Worm (Caenorhabditis elegans) whole organism, L4 larva: ENCODE data around the gene mltn-9.

Experiments
- F10B5.3 ChIP-seq: sonication (generic microtip); optimal IDR thresholded peaks from 2 replicates; lab custom pipeline; 2016; ENCODE audit warnings: mild to moderate bottlenecking, missing genetic modification characterization, missing compliant biosample characterization
- T26A8.4 ChIP-seq: fragments of 200-800 bp; sonication (Bioruptor generic); IDR thresholded peaks from 2 replicates; pipeline ENCODE4 v1.3.6; 2022; ENCODE audit warnings: missing genetic modification characterization, missing compliant biosample characterization
- Y105C5A.15 ChIP-seq: fragments of 200-800 bp; sonication (Bioruptor generic); IDR thresholded peaks from 2 replicates; pipeline ENCODE4 v1.3.6; 2022; ENCODE audit warnings: missing genetic modification characterization, missing compliant biosample characterization
- Y48G9A.11 ChIP-seq: fragments of 200-800 bp; sonication (Bioruptor generic); IDR thresholded peaks from 2 replicates; pipeline ENCODE4 v1.3.6; 2022; ENCODE audit warnings: missing genetic modification reagents, missing genetic modification characterization, missing compliant biosample characterization
- Y5F2A.4 ChIP-seq: fragments of 200-800 bp; sonication (Bioruptor generic); optimal IDR thresholded peaks from 2 replicates; lab custom pipeline; 2018; ENCODE audit warnings: mild to moderate bottlenecking, missing genetic modification characterization, missing compliant biosample characterization
- Y75B8A.6 ChIP-seq: fragments of 200-800 bp; sonication (Bioruptor generic); IDR thresholded peaks from 2 replicates; pipeline ENCODE4 v1.3.6; 2022; ENCODE audit warnings: missing genetic modification reagents, missing genetic modification characterization, missing compliant biosample characterization
- arid-1 ChIP-seq: fragments of 200-800 bp; sonication (Bioruptor generic); conservative IDR thresholded peaks from 2 replicates; pipeline ENCODE4 v1.3.6; 2022; ENCODE audit warnings: missing genetic modification reagents, missing genetic modification characterization, missing compliant biosample characterization
- attf-4 ChIP-seq: sonication (generic microtip); optimal IDR thresholded peaks from 3 replicates; lab custom pipeline; 2017; ENCODE audit warnings: missing biosample characterization, missing genetic modification characterization
- ceh-20 ChIP-seq: fragments of 200-800 bp; sonication (Bioruptor generic); IDR thresholded peaks from 2 replicates; pipeline ENCODE4 v1.3.6; 2022; ENCODE audit warnings: missing genetic modification reagents, missing genetic modification characterization, missing compliant biosample characterization
- ceh-28 ChIP-seq: fragments of 150-350 bp; optimal IDR thresholded peaks from 2 replicates; lab custom pipeline; 2014; ENCODE audit warnings: missing biosample characterization, missing genetic modification reagents, missing genetic modification characterization
- ceh-44 ChIP-seq: fragments of 200-800 bp; sonication (Bioruptor generic); IDR thresholded peaks from 2 replicates; pipeline ENCODE4 v1.3.6; 2022; ENCODE audit warnings: missing genetic modification reagents, missing genetic modification characterization, missing compliant biosample characterization
- ceh-62 ChIP-seq: sonication (generic microtip); optimal IDR thresholded peaks from 2 replicates; lab custom pipeline; 2017; ENCODE audit warnings: missing biosample characterization, missing genetic modification characterization
- ctbp-1 ChIP-seq: fragments of 200-800 bp; sonication (Bioruptor generic); IDR thresholded peaks from 2 replicates; pipeline ENCODE4 v1.3.6; 2022; ENCODE audit warnings: missing genetic modification reagents, missing genetic modification characterization, missing compliant biosample characterization
- daf-19 ChIP-seq: fragments of 200-800 bp; sonication (Bioruptor generic); conservative IDR thresholded peaks from 2 replicates; pipeline ENCODE4 v1.3.6; 2022; ENCODE audit warnings: missing genetic modification characterization, missing compliant biosample characterization
- daf-8 ChIP-seq: fragments of 200-800 bp; sonication (Bioruptor generic); IDR thresholded peaks from 2 replicates; pipeline ENCODE4 v1.3.6; 2022; ENCODE audit warnings: missing genetic modification characterization, missing compliant biosample characterization
- dmd-9 ChIP-seq: fragments of 200-800 bp; sonication (Bioruptor generic); IDR thresholded peaks from 2 replicates; pipeline ENCODE4 v1.3.6; 2022; ENCODE audit warnings: missing genetic modification reagents, missing genetic modification characterization, missing compliant biosample characterization
- duxl-1 ChIP-seq: sonication (generic microtip); optimal IDR thresholded peaks from 2 replicates; lab custom pipeline; 2016; ENCODE audit warnings: mild to moderate bottlenecking, missing genetic modification characterization, moderate library complexity, missing compliant biosample characterization; ENCODE audit not compliant: poor library complexity
- dve-1 ChIP-seq: sonication (generic microtip); optimal IDR thresholded peaks from 2 replicates; lab custom pipeline; 2017; ENCODE audit warnings: antibody characterized with exemption, mild to moderate bottlenecking, missing genetic modification characterization, missing compliant biosample characterization; ENCODE audit not compliant: insufficient read depth
- egl-27 ChIP-seq: sonication (generic microtip); optimal IDR thresholded peaks from 3 replicates; lab custom pipeline; 2017; ENCODE audit warnings: missing biosample characterization, missing genetic modification reagents, missing genetic modification characterization
- egl-43 ChIP-seq: fragments of 200-800 bp; sonication (Bioruptor generic); IDR thresholded peaks from 2 replicates; pipeline ENCODE4 v1.3.6; 2022; ENCODE audit warnings: missing genetic modification reagents, missing genetic modification characterization, missing compliant biosample characterization
- gei-8 ChIP-seq: fragments of 200-800 bp; sonication (Bioruptor generic); optimal IDR thresholded peaks from 2 replicates; lab custom pipeline; 2018; ENCODE audit warnings: mild to moderate bottlenecking, missing genetic modification characterization, missing compliant biosample characterization
- hif-1 ChIP-seq, 2 experiments: sonication (generic microtip); optimal IDR thresholded peaks; 2 replicates each; lab custom pipeline; 2016 to 2017; ENCODE audit warnings: missing compliant biosample characterization in 2 of 2, missing genetic modification characterization in 2 of 2, missing genetic modification reagents in 2 of 2, missing genotype in 2 of 2, mild to moderate bottlenecking in 1 of 2
- hlh-30 ChIP-seq: sonication (generic microtip); optimal IDR thresholded peaks from 2 replicates; lab custom pipeline; 2017; ENCODE audit warnings: antibody characterized with exemption, mild to moderate bottlenecking, missing genetic modification characterization, missing compliant biosample characterization; ENCODE audit not compliant: insufficient read depth
- hmg-1.1 ChIP-seq: fragments of 200-800 bp; sonication (Bioruptor generic); IDR thresholded peaks from 2 replicates; pipeline ENCODE4 v1.3.6; 2022; ENCODE audit warnings: missing genetic modification reagents, missing genetic modification characterization, missing compliant biosample characterization
- jun-1 ChIP-seq: fragments of 150-350 bp; optimal IDR thresholded peaks from 2 replicates; lab custom pipeline; 2014; ENCODE audit warnings: missing biosample characterization, missing genetic modification reagents, missing genetic modification characterization
- lim-7 ChIP-seq: fragments of 200-800 bp; sonication (Bioruptor generic); IDR thresholded peaks from 2 replicates; pipeline ENCODE4 v1.3.6; 2022; ENCODE audit warnings: missing genetic modification characterization, missing compliant biosample characterization
- lin-15B ChIP-seq: fragments of 150-350 bp; sonication (generic microtip); optimal IDR thresholded peaks from 3 replicates; lab custom pipeline; 2014; ENCODE audit warnings: missing biosample characterization, missing genetic modification characterization
- lin-38 ChIP-seq: fragments of 200-800 bp; sonication (Bioruptor generic); IDR thresholded peaks from 2 replicates; pipeline ENCODE4 v1.3.6; 2022; ENCODE audit warnings: missing genetic modification reagents, missing genetic modification characterization, missing compliant biosample characterization
- lin-39 ChIP-seq: fragments of 150-350 bp; optimal IDR thresholded peaks from 2 replicates; lab custom pipeline; 2014; ENCODE audit warnings: missing biosample characterization, missing genetic modification reagents, missing genetic modification characterization
- lir-3 ChIP-seq: sonication (generic microtip); optimal IDR thresholded peaks from 2 replicates; lab custom pipeline; 2016; ENCODE audit warnings: mild to moderate bottlenecking, missing genetic modification characterization, missing compliant biosample characterization
- madf-9 ChIP-seq: fragments of 200-800 bp; sonication (Bioruptor generic); conservative IDR thresholded peaks from 2 replicates; pipeline ENCODE4 v1.3.6; 2022; ENCODE audit warnings: missing genetic modification reagents, missing genetic modification characterization, missing compliant biosample characterization
- mdl-1 ChIP-seq, 2 experiments: fragments of 150-350 bp in 1 of 2; sonication (generic microtip) in 1 of 2; optimal IDR thresholded peaks; 2 replicates each; lab custom pipeline; 2014 to 2017; ENCODE audit warnings: missing biosample characterization in 2 of 2, missing genetic modification characterization in 2 of 2
- mes-2 ChIP-seq: sonication (generic microtip); optimal IDR thresholded peaks from 2 replicates; lab custom pipeline; 2016; ENCODE audit warnings: missing genotype, mild to moderate bottlenecking, missing genetic modification characterization, missing compliant biosample characterization; ENCODE audit not compliant: poor library complexity, severe bottlenecking
- mxl-3 ChIP-seq: fragments of 200-800 bp; sonication (Bioruptor generic); optimal IDR thresholded peaks from 2 replicates; lab custom pipeline; 2018; ENCODE audit warnings: mild to moderate bottlenecking, missing genetic modification characterization, missing compliant biosample characterization
- nhr-237 ChIP-seq: sonication (generic microtip); optimal IDR thresholded peaks from 2 replicates; lab custom pipeline; 2017; ENCODE audit warnings: missing biosample characterization, missing genetic modification characterization
- nhr-41 ChIP-seq: fragments of 200-800 bp; sonication (Bioruptor generic); IDR thresholded peaks from 2 replicates; pipeline ENCODE4 v1.3.6; 2022; ENCODE audit warnings: missing genetic modification reagents, missing genetic modification characterization, missing compliant biosample characterization
- nhr-6 ChIP-seq: fragments of 150-350 bp; optimal IDR thresholded peaks from 2 replicates; lab custom pipeline; 2014; ENCODE audit warnings: missing biosample characterization, missing genetic modification characterization
- nhr-76 ChIP-seq: fragments of 150-350 bp; optimal IDR thresholded peaks from 2 replicates; lab custom pipeline; 2014; ENCODE audit warnings: missing biosample characterization, missing genetic modification characterization
- nhr-77 ChIP-seq: fragments of 150-350 bp; optimal IDR thresholded peaks from 2 replicates; lab custom pipeline; 2014; ENCODE audit warnings: missing biosample characterization, missing genetic modification characterization
- pqm-1 ChIP-seq: sonication (generic microtip); optimal IDR thresholded peaks from 2 replicates; lab custom pipeline; 2017; ENCODE audit warnings: missing biosample characterization, missing genetic modification characterization
- saeg-2 ChIP-seq: fragments of 200-800 bp; sonication (Bioruptor generic); IDR thresholded peaks from 2 replicates; pipeline ENCODE4 v1.3.6; 2022; ENCODE audit warnings: missing genetic modification reagents, missing genetic modification characterization, missing compliant biosample characterization
- snpc-4 ChIP-seq: fragments of 150-350 bp; optimal IDR thresholded peaks from 2 replicates; lab custom pipeline; 2014; ENCODE audit warnings: missing biosample characterization, missing genetic modification characterization
- tag-97 ChIP-seq: fragments of 200-800 bp; sonication (Bioruptor generic); IDR thresholded peaks from 2 replicates; pipeline ENCODE4 v1.3.6; 2022; ENCODE audit warnings: missing genetic modification characterization, missing compliant biosample characterization
- tra-1 ChIP-seq: fragments of 200-800 bp; sonication (Bioruptor generic); IDR thresholded peaks from 2 replicates; pipeline ENCODE4 v1.3.6; 2022; ENCODE audit warnings: missing genetic modification reagents, missing genetic modification characterization, missing compliant biosample characterization
- unc-130 ChIP-seq: sonication (generic microtip); optimal IDR thresholded peaks from 2 replicates; lab custom pipeline; 2016; ENCODE audit warnings: missing genetic modification reagents, missing genetic modification characterization, missing compliant biosample characterization
- zag-1 ChIP-seq: fragments of 150-350 bp; optimal IDR thresholded peaks from 2 replicates; lab custom pipeline; 2014; ENCODE audit warnings: missing biosample characterization, missing genetic modification characterization
- zfp-3 ChIP-seq: fragments of 200-800 bp; sonication (Bioruptor generic); conservative IDR thresholded peaks from 2 replicates; pipeline ENCODE4 v1.3.6; 2022; ENCODE audit warnings: missing genetic modification reagents, missing genetic modification characterization, missing compliant biosample characterization

Gene mltn-9

DNA sequence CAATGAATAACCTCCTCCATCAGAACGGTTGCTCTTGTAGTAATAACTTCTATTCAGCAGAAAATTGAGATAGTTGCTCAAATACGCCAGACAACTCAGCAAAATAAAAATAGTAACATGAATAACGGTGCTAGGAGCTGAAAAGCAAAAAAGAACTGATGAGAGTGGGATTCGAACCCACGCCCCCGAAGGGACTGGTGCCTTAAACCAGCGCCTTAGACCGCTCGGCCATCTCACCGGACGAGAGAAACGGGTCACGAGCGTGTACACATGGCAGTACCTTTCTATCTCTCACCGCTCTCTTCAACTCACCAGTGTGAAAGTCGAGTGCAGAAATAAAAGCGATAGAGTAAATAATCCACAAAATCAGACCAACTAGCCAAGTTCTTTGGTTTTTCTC, 19.3 kb downstream of the mltn-9 start (continued):
- TF ChIP-seq dmd-9 (GFP tag; lab: Robert Waterston, UW), result no peak
- no peak for TF ChIP-seq ceh-62
- TF ChIP-seq mes-2 (tag; lab: Kevin White, UChicago), result peak; percentile 76
- TF ChIP-seq saeg-2 (GFP tag; lab: Robert Waterston, UW), result no peak
- no peak for TF ChIP-seq unc-130 (GFP tag; lab: Kevin White, UChicago)
- no peak for TF ChIP-seq gei-8 (GFP tag; lab: Kevin White, UChicago)
- TF ChIP-seq snpc-4 (tag; lab: Kevin White, UChicago), result peak; percentile 71
- TF ChIP-seq mdl-1 (tag; optimal IDR thresholded peaks at IDR 0.05; lab: Kevin White, UChicago), result no peak
- TF ChIP-seq nhr-6, result no peak
- peak; percentile 67; the same call in 1 of the 2 replicates for TF ChIP-seq ceh-20 (GFP tag; lab: Robert Waterston, UW)
- TF ChIP-seq lir-3 (tag; lab: Kevin White, UChicago), result no peak
- TF ChIP-seq daf-19 (GFP tag; lab: Robert Waterston, UW), result no peak
- TF ChIP-seq F10B5.3 (tag; lab: Kevin White, UChicago), result no peak
- TF ChIP-seq Y75B8A.6 (GFP tag; lab: Robert Waterston, UW), result peak; percentile 61; the same call in 1 of the 2 replicates
- peak; percentile 76 for TF ChIP-seq lim-7
- no peak for TF ChIP-seq tra-1 (GFP tag; lab: Robert Waterston, UW)
- TF ChIP-seq Y5F2A.4 (GFP tag; lab: Kevin White, UChicago), result no peak
- TF ChIP-seq mxl-3 (GFP tag; lab: Kevin White, UChicago), result peak; percentile 10
- TF ChIP-seq hlh-30 (tag; lab: Kevin White, UChicago), result peak; percentile 65
- TF ChIP-seq lin-39 (tag; lab: Kevin White, UChicago), result no peak
- TF ChIP-seq Y105C5A.15 (GFP tag; lab: Robert Waterston, UW), result no peak
- no peak for TF ChIP-seq daf-8 (GFP tag; lab: Robert Waterston, UW)
- TF ChIP-seq duxl-1, result peak; percentile 28
- no peak for TF ChIP-seq dve-1 (tag; lab: Kevin White, UChicago)
- no peak for TF ChIP-seq nhr-237 (tag; lab: Kevin White, UChicago)
- TF ChIP-seq nhr-41 (GFP tag; lab: Robert Waterston, UW), result no peak
- no peak for TF ChIP-seq nhr-77
- TF ChIP-seq zag-1, result no peak
- no peak for TF ChIP-seq tag-97
- no peak for TF ChIP-seq attf-4 (tag; lab: Kevin White, UChicago)
- TF ChIP-seq ceh-44 (GFP tag; lab: Robert Waterston, UW), result peak; percentile 5; the same call in 1 of the 2 replicates
- peak; percentile 64; the same call in 1 of the 2 replicates for TF ChIP-seq arid-1 (GFP tag; lab: Robert Waterston, UW)
- TF ChIP-seq madf-9, result no peak; the same call in 1 of the 2 replicates
- peak; percentile 85 for TF ChIP-seq egl-43
- no peak for TF ChIP-seq nhr-76 (tag; lab: Kevin White, UChicago)

- TF ChIP-seq lin-38 (GFP tag; lab: Robert Waterston, UW), result peak; percentile 53
- 0 out of 2 replicates have a peak, but pooled peaks have one; percentile 48 for TF ChIP-seq egl-43
- TF ChIP-seq Y48G9A.11, result peak; percentile 53; the same call in 1 of the 2 replicates
- TF ChIP-seq ceh-44 (GFP tag; lab: Robert Waterston, UW), result 0 out of 2 replicates have a peak, but pooled peaks have one; percentile 2
- peak; percentile 32; the same call in 1 of the 2 replicates for TF ChIP-seq T26A8.4
- peak; percentile 33; the same call in 1 of the 2 replicates for TF ChIP-seq ctbp-1
These were observed 20.1 kb downstream of the mltn-9 start for ce11 chrII:14635895-14636294.

ce11 chrII:14636737-14637136, 20.9 kb downstream of the mltn-9 start, which contains the start of gene sre-13:
Gene sre-13, minus strand, starts transcription at chrII:14636837.
- TF ChIP-seq nhr-6 (no peak), pqm-1 (tag; lab: Kevin White, UChicago) (no peak), jun-1 (no peak), zfp-3 (GFP tag; lab: Robert Waterston, UW) (no peak), egl-27 (tag; lab: Kevin White, UChicago) (no peak), dmd-9 (GFP tag; lab: Robert Waterston, UW) (no peak), hif-1 (tag; optimal IDR thresholded peaks at IDR 0.05; lab: Kevin White, UChicago) (no peak), daf-8 (GFP tag; lab: Robert Waterston, UW) (no peak), gei-8 (GFP tag; lab: Kevin White, UChicago) (no peak), hmg-1.1 (GFP tag; lab: Robert Waterston, UW) (no peak), ceh-28 (no peak), lin-15B (tag; lab: Kevin White, UChicago) (no peak), mes-2 (tag; lab: Kevin White, UChicago) (no peak)
